Worm (Caenorhabditis elegans): Measurements from ENCODE around the gene kgb-2.

ce11 chrIV:3613022-3613605 is 6.5 kb downstream of the kgb-2 start, which contains the start of gene ltah-1.2:
- no peak for TF ChIP-seq elt-1 (tag; optimal IDR thresholded peaks at IDR 0.05)
- TF ChIP-seq pha-4 (tag; optimal IDR thresholded peaks at IDR 0.05) = no peak
- no peak for TF ChIP-seq snpc-4 (tag; optimal IDR thresholded peaks at IDR 0.05)
- TF ChIP-seq unc-62 (GFP tag; optimal IDR thresholded peaks at IDR 0.05) = no peak
